Worm (Caenorhabditis elegans) whole organism, L3 larva: ENCODE measurements around the gene ncx-3.

Experiments used
- egl-27 ChIP-seq: sonication (generic microtip); optimal IDR thresholded peaks from 4 replicates; lab custom pipeline; 2017; ENCODE audit warnings: missing biosample characterization, missing genetic modification reagents, missing genetic modification characterization
- fkh-10 ChIP-seq: sonication (generic microtip); optimal IDR thresholded peaks from 2 replicates; lab custom pipeline; 2017; ENCODE audit warnings: missing biosample characterization, missing genetic modification reagents, missing genetic modification characterization
- lin-15B ChIP-seq: fragments of 150-350 bp; optimal IDR thresholded peaks from 2 replicates; lab custom pipeline; 2014; ENCODE audit warnings: missing biosample characterization, missing genetic modification characterization
- mdl-1 ChIP-seq: fragments of 150-350 bp; optimal IDR thresholded peaks from 2 replicates; lab custom pipeline; 2014; ENCODE audit warnings: missing biosample characterization, missing genetic modification characterization
- nhr-23 ChIP-seq: fragments of 150-350 bp; optimal IDR thresholded peaks from 2 replicates; lab custom pipeline; 2014; ENCODE audit warnings: missing biosample characterization, missing genetic modification reagents, missing genetic modification characterization
- nhr-25 ChIP-seq: sonication (generic microtip); optimal IDR thresholded peaks from 2 replicates; lab custom pipeline; 2017; ENCODE audit warnings: missing biosample characterization, missing genetic modification characterization
- nhr-28 ChIP-seq: fragments of 150-350 bp; optimal IDR thresholded peaks from 2 replicates; lab custom pipeline; 2014; ENCODE audit warnings: missing biosample characterization, missing genetic modification characterization
- skn-1 ChIP-seq: fragments of 150-350 bp; optimal IDR thresholded peaks from 2 replicates; lab custom pipeline; 2014; ENCODE audit warnings: missing biosample characterization, missing genetic modification characterization
- tbx-2 ChIP-seq: sonication (generic microtip); optimal IDR thresholded peaks from 2 replicates; lab custom pipeline; 2016; ENCODE audit warnings: mild to moderate bottlenecking, missing genetic modification characterization, missing compliant biosample characterization
- unc-62 ChIP-seq: fragments of 150-350 bp; sonication (generic microtip); optimal IDR thresholded peaks from 4 replicates; lab custom pipeline; 2014; ENCODE audit warnings: missing biosample characterization, missing genetic modification reagents, missing genetic modification characterization
- ztf-11 ChIP-seq: fragments of 150-350 bp; optimal IDR thresholded peaks from 2 replicates; lab custom pipeline; 2014; ENCODE audit warnings: missing biosample characterization, missing genetic modification characterization
- ztf-4 ChIP-seq: fragments of 150-350 bp; optimal IDR thresholded peaks from 2 replicates; lab custom pipeline; 2014; ENCODE audit warnings: missing biosample characterization, missing genetic modification characterization

DNA sequence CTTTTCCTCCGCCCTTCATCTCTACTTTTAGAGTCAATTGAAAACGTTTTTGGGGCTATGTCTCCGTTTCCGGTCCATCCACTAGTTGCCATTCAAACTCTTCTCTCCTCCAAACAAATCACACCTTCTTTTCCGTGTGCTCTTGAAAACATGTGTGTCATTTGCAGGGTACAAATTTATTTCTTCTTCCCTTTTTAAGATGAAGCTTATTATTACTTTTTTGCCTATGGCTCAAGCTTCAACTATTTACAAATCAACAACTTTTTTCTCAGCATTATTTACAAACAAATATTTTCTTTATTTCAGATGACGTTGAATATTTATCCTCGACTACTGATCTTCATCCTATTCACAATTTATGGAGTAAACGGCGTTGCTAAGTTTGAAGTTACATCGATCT lies 28.0 kb downstream of the ncx-3 start, which contains the start of gene T25B9.3:
- TF ChIP-seq skn-1 (tag; lab: Kevin White, UChicago) (no peak), ztf-11 (tag; lab: Kevin White, UChicago) (no peak), nhr-28 (no peak), lin-15B (tag; lab: Kevin White, UChicago) (no peak), fkh-10 (GFP tag; lab: Kevin White, UChicago) (no peak), unc-62 (GFP tag; lab: Kevin White, UChicago) (no peak), nhr-23 (no peak), egl-27 (tag; lab: Kevin White, UChicago) (no peak), nhr-25 (tag; lab: Kevin White, UChicago) (no peak), mdl-1 (tag; lab: Kevin White, UChicago) (no peak), ztf-4 (tag; lab: Kevin White, UChicago) (no peak), tbx-2 (tag; lab: Kevin White, UChicago) (no peak)
